Fruit fly (Drosophila melanogaster) whole organism, embryonic: Measurements from ENCODE around the gene CG10959.
A peak's percentile ranks its signal among the peaks of the same experiment; 100 is the strongest.

Source experiments
- Adf1 ChIP-seq: fragments of 200-800 bp; sonication (Bioruptor generic); IDR thresholded peaks from 2 replicates; pipeline ENCODE4 v1.3.6; 2022; ENCODE audit warnings: missing biosample characterization, missing genetic modification characterization
- Aef1 ChIP-seq: fragments of 200-800 bp; sonication (Bioruptor generic); IDR thresholded peaks from 3 replicates; pipeline ENCODE4 v1.3.6; 2022; ENCODE audit warnings: missing biosample characterization, missing genetic modification characterization
- Atf6 ChIP-seq: fragments of 200-800 bp; sonication (Bioruptor generic); IDR thresholded peaks from 2 replicates; pipeline ENCODE4 v1.3.6; 2022; ENCODE audit warnings: missing biosample characterization, missing genetic modification characterization
- Blimp-1 ChIP-seq: fragments of 200-800 bp; sonication (Bioruptor generic); optimal IDR thresholded peaks from 3 replicates; lab custom pipeline; 2018; ENCODE audit warnings: missing biosample characterization, missing genetic modification characterization, mild to moderate bottlenecking, moderate library complexity, missing genetic modification reagents
- CG1024 ChIP-seq: fragments of 200-800 bp; sonication (Bioruptor generic); IDR thresholded peaks from 2 replicates; pipeline ENCODE4 v1.3.6; 2022; ENCODE audit warnings: missing biosample characterization, missing genetic modification characterization
- CG11560 ChIP-seq: fragments of 200-800 bp; sonication (Bioruptor generic); IDR thresholded peaks from 3 replicates; pipeline ENCODE4 v1.3.6; 2022; ENCODE audit warnings: missing biosample characterization, missing genetic modification characterization
- CG12104 ChIP-seq: fragments of 200-800 bp; sonication (Bioruptor generic); optimal IDR thresholded peaks from 3 replicates; lab custom pipeline; 2016; ENCODE audit warnings: missing biosample characterization, missing genetic modification characterization
- CG13123 ChIP-seq: fragments of 200-800 bp; sonication (Bioruptor generic); optimal IDR thresholded peaks from 2 replicates; lab custom pipeline; 2016; ENCODE audit warnings: missing biosample characterization, missing genetic modification characterization
- CG13296 ChIP-seq: fragments of 200-800 bp; sonication (Bioruptor generic); optimal IDR thresholded peaks from 3 replicates; lab custom pipeline; 2018; ENCODE audit warnings: missing biosample characterization, mild to moderate bottlenecking, missing genetic modification characterization
- CG13424 ChIP-seq: fragments of 200-800 bp; sonication (Bioruptor generic); optimal IDR thresholded peaks from 2 replicates; lab custom pipeline; 2019; ENCODE audit warnings: missing biosample characterization, mild to moderate bottlenecking, missing genetic modification characterization, moderate library complexity
- CG15514 ChIP-seq: fragments of 200-800 bp; sonication (Bioruptor generic); optimal IDR thresholded peaks from 3 replicates; lab custom pipeline; 2017; ENCODE audit warnings: missing biosample characterization, missing genetic modification characterization, mild to moderate bottlenecking, moderate library complexity, missing genetic modification reagents
- CG18011 ChIP-seq: fragments of 200-800 bp; sonication (Bioruptor generic); optimal IDR thresholded peaks from 2 replicates; lab custom pipeline; 2017; ENCODE audit warnings: missing biosample characterization, missing genetic modification characterization, mild to moderate bottlenecking, moderate library complexity, missing genotype
- CG18476 ChIP-seq: fragments of 200-800 bp; sonication (Bioruptor generic); optimal IDR thresholded peaks from 2 replicates; lab custom pipeline; 2016; ENCODE audit warnings: missing biosample characterization, mild to moderate bottlenecking, missing genetic modification characterization
- CG2120 ChIP-seq: fragments of 200-800 bp; sonication (Bioruptor generic); optimal IDR thresholded peaks from 3 replicates; lab custom pipeline; 2016; ENCODE audit warnings: missing biosample characterization, missing genetic modification characterization
- CG4424 ChIP-seq: fragments of 200-800 bp; sonication (Bioruptor generic); optimal IDR thresholded peaks from 3 replicates; lab custom pipeline; 2016; ENCODE audit warnings: missing biosample characterization, missing genetic modification characterization
- CG4820 ChIP-seq: fragments of 200-800 bp; sonication (Bioruptor generic); optimal IDR thresholded peaks from 3 replicates; lab custom pipeline; 2016; ENCODE audit warnings: missing biosample characterization, missing genetic modification characterization
- CG6175 ChIP-seq: fragments of 200-800 bp; sonication (Bioruptor generic); IDR thresholded peaks from 3 replicates; pipeline ENCODE4 v1.3.6; 2022; ENCODE audit warnings: missing biosample characterization, missing genetic modification characterization
- CTCF ChIP-seq: fragments of 200-800 bp; sonication (Bioruptor generic); optimal IDR thresholded peaks from 2 replicates; lab custom pipeline; 2017; ENCODE audit warnings: missing biosample characterization, mild to moderate bottlenecking, missing genetic modification characterization, moderate library complexity
- Dll ChIP-seq: fragments of 200-800 bp; sonication (Bioruptor generic); IDR thresholded peaks from 4 replicates; pipeline ENCODE4 v1.3.6; 2022; ENCODE audit warnings: missing biosample characterization, missing genetic modification characterization; ENCODE audit not compliant: partially characterized antibody
- ERR ChIP-seq: fragments of 200-800 bp; sonication (Bioruptor generic); optimal IDR thresholded peaks from 2 replicates; lab custom pipeline; 2016; ENCODE audit warnings: missing biosample characterization, missing genetic modification characterization
- Hey ChIP-seq: fragments of 200-800 bp; sonication (Bioruptor generic); optimal IDR thresholded peaks from 3 replicates; lab custom pipeline; 2018; ENCODE audit warnings: missing biosample characterization, mild to moderate bottlenecking, missing genetic modification characterization
- HmgZ ChIP-seq: fragments of 200-800 bp; sonication (Bioruptor generic); optimal IDR thresholded peaks from 2 replicates; lab custom pipeline; 2018; ENCODE audit warnings: missing biosample characterization, mild to moderate bottlenecking, missing genetic modification characterization
- MTF-1 ChIP-seq: fragments of 200-800 bp; sonication (Bioruptor generic); optimal IDR thresholded peaks from 2 replicates; lab custom pipeline; 2018; ENCODE audit warnings: missing biosample characterization, mild to moderate bottlenecking, missing genetic modification characterization, borderline replicate concordance
- Nf-YC ChIP-seq: fragments of 200-800 bp; optimal IDR thresholded peaks from 3 replicates; lab custom pipeline; 2019; ENCODE audit warnings: missing biosample characterization, mild to moderate bottlenecking, missing genetic modification characterization, moderate library complexity
- Poxn ChIP-seq: fragments of 200-800 bp; sonication (Bioruptor generic); IDR thresholded peaks from 2 replicates; pipeline ENCODE4 v1.3.6; 2022; ENCODE audit warnings: missing biosample characterization, missing genetic modification characterization
- TFAM ChIP-seq: fragments of 200-800 bp; sonication (Bioruptor generic); optimal IDR thresholded peaks from 2 replicates; lab custom pipeline; 2017; ENCODE audit warnings: missing biosample characterization, missing genetic modification characterization, inconsistent platforms
- Vsx1 ChIP-seq: fragments of 200-800 bp; sonication (Bioruptor generic); optimal IDR thresholded peaks from 2 replicates; lab custom pipeline; 2017; ENCODE audit warnings: missing biosample characterization, mild to moderate bottlenecking, missing genetic modification characterization, missing genetic modification reagents
- Xrp1 ChIP-seq: fragments of 200-800 bp; sonication (Bioruptor generic); IDR thresholded peaks from 2 replicates; pipeline ENCODE4 v1.3.6; 2022; ENCODE audit warnings: missing biosample characterization, missing genetic modification characterization
- al ChIP-seq: fragments of 200-800 bp; sonication (Bioruptor generic); IDR thresholded peaks from 2 replicates; pipeline ENCODE4 v1.3.6; 2022; ENCODE audit warnings: missing biosample characterization, missing genetic modification characterization
- ap ChIP-seq: fragments of 200-800 bp; sonication (Bioruptor generic); IDR thresholded peaks from 2 replicates; pipeline ENCODE4 v1.3.6; 2022; ENCODE audit warnings: missing biosample characterization, missing genetic modification characterization
- cas ChIP-seq: fragments of 200-800 bp; sonication (Bioruptor generic); IDR thresholded peaks from 2 replicates; pipeline ENCODE4 v1.3.6; 2022; ENCODE audit warnings: missing biosample characterization, missing genetic modification characterization
- caup ChIP-seq: fragments of 200-800 bp; sonication (Bioruptor generic); optimal IDR thresholded peaks from 3 replicates; lab custom pipeline; 2017; ENCODE audit warnings: missing biosample characterization, mild to moderate bottlenecking, missing genetic modification characterization, moderate library complexity; ENCODE audit not compliant: severe bottlenecking
- cg ChIP-seq: fragments of 200-800 bp; sonication (Bioruptor generic); optimal IDR thresholded peaks from 3 replicates; lab custom pipeline; 2019; ENCODE audit warnings: missing biosample characterization, mild to moderate bottlenecking, missing genetic modification characterization, moderate library complexity
- corto ChIP-seq: fragments of 200-800 bp; sonication (Bioruptor generic); optimal IDR thresholded peaks from 2 replicates; lab custom pipeline; 2016; ENCODE audit warnings: missing biosample characterization, mild to moderate bottlenecking, missing genetic modification characterization, moderate library complexity
- da ChIP-seq: fragments of 200-800 bp; sonication (Bioruptor generic); optimal IDR thresholded peaks from 2 replicates; lab custom pipeline; 2016; ENCODE audit warnings: missing biosample characterization, missing genetic modification characterization
- dmrt99B ChIP-seq: fragments of 200-800 bp; sonication (Bioruptor generic); optimal IDR thresholded peaks from 2 replicates; lab custom pipeline; 2018; ENCODE audit warnings: missing biosample characterization, mild to moderate bottlenecking, missing genetic modification characterization, moderate library complexity
- dysf ChIP-seq: fragments of 200-800 bp; sonication (Bioruptor generic); IDR thresholded peaks from 3 replicates; pipeline ENCODE4 v1.3.6; 2022; ENCODE audit warnings: missing biosample characterization, missing genetic modification characterization
- exex ChIP-seq: fragments of 200-800 bp; sonication (Bioruptor generic); optimal IDR thresholded peaks from 4 replicates; lab custom pipeline; 2018; ENCODE audit warnings: missing biosample characterization, mild to moderate bottlenecking, missing genetic modification characterization, moderate library complexity
- fru ChIP-seq: fragments of >200 bp; optimal IDR thresholded peaks from 2 replicates; lab custom pipeline; 2017
- lmd ChIP-seq: fragments of 200-800 bp; sonication (Bioruptor generic); IDR thresholded peaks from 2 replicates; pipeline ENCODE4 v1.3.6; 2022; ENCODE audit warnings: missing biosample characterization, missing genetic modification characterization
- mld ChIP-seq: fragments of 200-800 bp; sonication (Bioruptor generic); IDR thresholded peaks from 3 replicates; pipeline ENCODE4 v1.3.6; 2022; ENCODE audit warnings: missing biosample characterization, missing genetic modification characterization; ENCODE audit not compliant: partially characterized antibody
- peb ChIP-seq: fragments of 200-800 bp; sonication (Bioruptor generic); IDR thresholded peaks from 2 replicates; pipeline ENCODE4 v1.3.6; 2022; ENCODE audit warnings: missing biosample characterization, missing genetic modification characterization
- pita ChIP-seq: fragments of 200-800 bp; sonication (Bioruptor generic); optimal IDR thresholded peaks from 2 replicates; lab custom pipeline; 2017; ENCODE audit warnings: missing biosample characterization, mild to moderate bottlenecking, missing genetic modification characterization
- pros ChIP-seq: fragments of 200-800 bp; sonication (Bioruptor generic); optimal IDR thresholded peaks from 3 replicates; lab custom pipeline; 2019; ENCODE audit warnings: missing biosample characterization, mild to moderate bottlenecking, missing genetic modification characterization, moderate library complexity
- salm ChIP-seq: fragments of 200-800 bp; sonication (Bioruptor generic); optimal IDR thresholded peaks from 2 replicates; lab custom pipeline; 2018; ENCODE audit warnings: missing biosample characterization, mild to moderate bottlenecking, missing genetic modification characterization
- sd ChIP-seq: fragments of 200-800 bp; sonication (Bioruptor generic); optimal IDR thresholded peaks from 3 replicates; lab custom pipeline; 2018; ENCODE audit warnings: missing biosample characterization, mild to moderate bottlenecking, missing genetic modification characterization, moderate library complexity
- sim ChIP-seq: fragments of 200-800 bp; sonication (Bioruptor generic); IDR thresholded peaks from 2 replicates; pipeline ENCODE4 v1.3.6; 2022; ENCODE audit warnings: missing biosample characterization, missing genetic modification characterization
- so ChIP-seq: fragments of 200-800 bp; sonication (Bioruptor generic); IDR thresholded peaks from 3 replicates; pipeline ENCODE4 v1.3.6; 2022; ENCODE audit warnings: missing biosample characterization, missing genetic modification characterization
- ttk ChIP-seq: fragments of 200-800 bp; sonication (Bioruptor generic); IDR thresholded peaks from 2 replicates; pipeline ENCODE4 v2.1.2; 2022; ENCODE audit warnings: missing biosample characterization, missing genetic modification characterization
- twi ChIP-seq: fragments of 200-800 bp; optimal IDR thresholded peaks from 2 replicates; lab custom pipeline; 2019; ENCODE audit warnings: missing biosample characterization, mild to moderate bottlenecking, missing genetic modification characterization, moderate library complexity
- wek ChIP-seq: fragments of 200-800 bp; sonication (Bioruptor generic); optimal IDR thresholded peaks from 3 replicates; lab custom pipeline; 2018; ENCODE audit warnings: missing biosample characterization, mild to moderate bottlenecking, missing genetic modification characterization, moderate library complexity

CG10959 gene

dm6 chrX:8196598-8197228, 48.1 kb downstream of the CG10959 start (continued):
- TF ChIP-seq Adf1 (GFP tag; lab: Robert Waterston, UW), result peak; percentile 12; the same call in 1 of the 2 replicates
- peak; percentile 45 for TF ChIP-seq CG13424
- TF ChIP-seq CG4820 (GFP tag; lab: Kevin White, UChicago), result peak; percentile 48
- peak; percentile 38 for TF ChIP-seq sd
- TF ChIP-seq da, result no peak
- TF ChIP-seq corto (GFP tag; lab: Kevin White, UChicago), result no peak
- no peak for TF ChIP-seq CG12104
- no peak for TF ChIP-seq ERR (GFP tag; lab: Kevin White, UChicago)
- no peak for TF ChIP-seq CG2120 (GFP tag; lab: Kevin White, UChicago)
- TF ChIP-seq CG4424 (GFP tag; lab: Kevin White, UChicago), result peak; percentile 32
- TF ChIP-seq so, result 0 out of 3 replicates have a peak, but pooled peaks have one; percentile 28
- no peak for TF ChIP-seq twi (tag; lab: Kevin White, UChicago)
- TF ChIP-seq Poxn (GFP tag; lab: Robert Waterston, UW), result no peak
- no peak for TF ChIP-seq CG18476 (GFP tag; lab: Kevin White, UChicago)
- peak; percentile 48; the same call in 1 of the 2 replicates for TF ChIP-seq Atf6 (GFP tag; lab: Robert Waterston, UW)
- TF ChIP-seq MTF-1, result no peak
- TF ChIP-seq TFAM (GFP tag; lab: Kevin White, UChicago), result no peak
- no peak for TF ChIP-seq Dll (GFP tag; lab: Robert Waterston, UW)
- no peak for TF ChIP-seq ap
- no peak for TF ChIP-seq Vsx1 (GFP tag; lab: Kevin White, UChicago)
- no peak for TF ChIP-seq peb (GFP tag; lab: Robert Waterston, UW)
- TF ChIP-seq al (GFP tag; lab: Robert Waterston, UW), result no peak
- TF ChIP-seq pita, result no peak
- peak; percentile 35; the same call in 1 of the 2 replicates for TF ChIP-seq sim
- TF ChIP-seq CG6175 (GFP tag; lab: Robert Waterston, UW), result no peak
- peak; percentile 69 for TF ChIP-seq dmrt99B (tag; lab: Kevin White, UChicago)
- no peak for TF ChIP-seq cas
- TF ChIP-seq Blimp-1 (GFP tag; lab: Kevin White, UChicago), result peak; percentile 53
- TF ChIP-seq ttk (GFP tag; lab: Robert Waterston, UW), result peak; percentile 61
- TF ChIP-seq CTCF (GFP tag; lab: Kevin White, UChicago), result no peak
- TF ChIP-seq mld (GFP tag; lab: Robert Waterston, UW), result no peak
- peak; percentile 52; the same call in 1 of the 3 replicates for TF ChIP-seq CG11560 (tag; lab: Robert Waterston, UW)
- no peak for TF ChIP-seq fru (lab: Kevin White, UChicago)
- no peak for TF ChIP-seq CG13123 (GFP tag; lab: Kevin White, UChicago)

- TF ChIP-seq pros (no peak), dysf (GFP tag; lab: Robert Waterston, UW) (peak; percentile 28; the same call in 1 of the 3 replicates), CG15514 (peak; percentile 22), Atf6 (GFP tag; lab: Robert Waterston, UW) (no peak), Aef1 (GFP tag; lab: Robert Waterston, UW) (no peak), Xrp1 (peak; percentile 19; the same call in 1 of the 2 replicates), Nf-YC (tag; lab: Kevin White, UChicago) (peak; percentile 30), HmgZ (peak; percentile 35), lmd (GFP tag; lab: Robert Waterston, UW) (no peak), cg (GFP tag; lab: Kevin White, UChicago) (no peak), CG1024 (GFP tag; lab: Robert Waterston, UW) (no peak), wek (no peak), Hey (tag; lab: Kevin White, UChicago) (peak; percentile 41), salm (tag; lab: Kevin White, UChicago) (peak; percentile 4), CG18011 (GFP tag; lab: Kevin White, UChicago) (no peak), exex (tag; lab: Kevin White, UChicago) (peak; percentile 95), CG13296 (GFP tag; lab: Kevin White, UChicago) (peak; percentile 34), caup (GFP tag; lab: Kevin White, UChicago) (peak; percentile 37)
These were observed 50.5 kb downstream of the CG10959 start for dm6 chrX:8198935-8199580.
